Fruit fly (Drosophila melanogaster) whole organism, embryonic: ENCODE data around the gene CG7179.

Source experiments
- Bteb2 ChIP-seq: fragments of 200-800 bp; sonication (Bioruptor generic); optimal IDR thresholded peaks from 2 replicates; lab custom pipeline; 2016; ENCODE audit warnings: missing biosample characterization, missing genetic modification characterization
- C15 ChIP-seq: fragments of 200-800 bp; sonication (Bioruptor generic); IDR thresholded peaks from 3 replicates; pipeline ENCODE4 v1.3.6; 2022; ENCODE audit warnings: missing biosample characterization, missing genetic modification characterization
- CG10366 ChIP-seq: fragments of 200-800 bp; sonication (Bioruptor generic); IDR thresholded peaks from 2 replicates; pipeline ENCODE4 v1.3.6; 2022; ENCODE audit warnings: missing biosample characterization, missing genetic modification characterization
- CG14441 ChIP-seq: fragments of 200-800 bp; sonication (Bioruptor generic); IDR thresholded peaks from 2 replicates; pipeline ENCODE4 v1.3.6; 2022; ENCODE audit warnings: missing biosample characterization, missing genetic modification characterization
- CG2120 ChIP-seq: fragments of 200-800 bp; sonication (Bioruptor generic); optimal IDR thresholded peaks from 3 replicates; lab custom pipeline; 2016; ENCODE audit warnings: missing biosample characterization, missing genetic modification characterization
- D ChIP-seq, 2 experiments: fragments of 200-800 bp in 1 of 2; fragments of >200 bp in 1 of 2; sonication (Bioruptor generic) in 1 of 2; optimal IDR thresholded peaks; 2 replicates in 1 of 2; 3 replicates in 1 of 2; lab custom pipeline; 2017; ENCODE audit warnings: mild to moderate bottlenecking in 1 of 2, missing biosample characterization in 1 of 2, missing genetic modification characterization in 1 of 2, missing genetic modification reagents in 1 of 2
- Six4 ChIP-seq: fragments of 200-800 bp; sonication (Bioruptor generic); optimal IDR thresholded peaks from 2 replicates; lab custom pipeline; 2016; ENCODE audit warnings: missing biosample characterization, missing genetic modification characterization
- knrl ChIP-seq: fragments of 200-800 bp; sonication (Bioruptor generic); IDR thresholded peaks from 3 replicates; pipeline ENCODE4 v1.3.6; 2022; ENCODE audit warnings: missing biosample characterization, missing genetic modification characterization; ENCODE audit not compliant: partially characterized antibody
- tio ChIP-seq: fragments of 200-800 bp; sonication (Bioruptor generic); optimal IDR thresholded peaks from 2 replicates; lab custom pipeline; 2017; ENCODE audit warnings: missing biosample characterization, missing genetic modification characterization, inconsistent platforms
- zf30C ChIP-seq: fragments of 200-800 bp; sonication (Bioruptor generic); optimal IDR thresholded peaks from 3 replicates; lab custom pipeline; 2018; ENCODE audit warnings: missing biosample characterization, mild to moderate bottlenecking, missing genetic modification characterization

dm6 chr2L:7767328-7767727, 10.5 kb downstream of the CG7179 start, which contains the start of gene CG7191:
- TF ChIP-seq CG10366 (GFP tag; lab: Robert Waterston, UW) (no peak), C15 (GFP tag; lab: Robert Waterston, UW) (no peak), CG14441 (GFP tag; lab: Robert Waterston, UW) (no peak), Six4 (GFP tag; lab: Kevin White, UChicago) (no peak), tio (GFP tag; lab: Kevin White, UChicago) (no peak), zf30C (GFP tag; lab: Kevin White, UChicago) (no peak), Bteb2 (GFP tag; lab: Kevin White, UChicago) (no peak), CG2120 (GFP tag; lab: Kevin White, UChicago) (no peak), D (optimal IDR thresholded peaks at IDR 0.05; lab: Kevin White, UChicago) (no peak), D (GFP tag; optimal IDR thresholded peaks at IDR 0.05; lab: Kevin White, UChicago) (no peak), knrl (GFP tag; lab: Robert Waterston, UW) (no peak)
